Fruit fly (Drosophila melanogaster): ENCODE data around the gene CG7768.

The CG7768 gene

DNA sequence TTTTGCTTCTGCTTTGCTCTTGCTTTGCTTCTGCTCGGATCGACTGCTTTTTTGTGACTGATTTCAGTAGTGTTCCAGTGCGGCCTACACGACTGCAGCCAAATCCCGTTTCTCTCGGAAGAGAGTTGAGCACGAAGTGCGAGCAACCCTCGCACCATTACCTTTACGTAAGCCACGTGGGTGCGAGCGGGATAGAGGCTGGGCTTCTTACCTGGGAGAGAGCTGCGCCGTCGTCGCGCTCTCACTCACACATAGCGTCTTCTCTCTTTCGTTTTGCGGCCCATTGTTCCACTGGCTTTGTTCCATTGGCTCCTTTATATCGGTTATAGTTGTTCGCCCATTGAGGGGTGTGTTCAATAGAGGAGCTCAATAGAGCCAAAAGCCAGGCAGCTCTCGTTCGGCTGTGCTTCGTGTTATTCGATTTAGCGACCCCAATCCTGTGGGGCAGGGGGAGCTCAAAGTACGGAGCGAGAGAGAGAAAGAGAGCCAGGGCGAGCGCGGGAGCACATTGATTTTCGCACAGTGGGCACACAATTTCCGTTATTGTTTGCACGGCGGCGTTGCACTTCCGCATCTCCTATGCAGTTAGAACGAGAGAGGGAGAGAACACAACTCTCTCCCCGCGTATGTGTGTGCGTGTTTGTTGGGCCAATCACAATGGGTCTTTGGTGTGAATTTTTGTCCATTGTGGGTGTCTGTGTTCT lies 40.4 kb upstream of the CG7768 start:
- peak; percentile 70 for TF ChIP-seq pad (GFP tag; optimal IDR thresholded peaks at IDR 0.05)
- no peak for TF ChIP-seq kay (GFP tag; ENCODE audit: borderline replicate concordance)
- TF ChIP-seq CG14711 (tag; optimal IDR thresholded peaks at IDR 0.05): no peak
- TF ChIP-seq Hr96 (GFP tag; optimal IDR thresholded peaks at IDR 0.05): peak; percentile 23
- TF ChIP-seq CG7045 (GFP tag; optimal IDR thresholded peaks at IDR 0.05): peak; percentile 8
- no peak for TF ChIP-seq tj (GFP tag; optimal IDR thresholded peaks at IDR 0.05)

DNA sequence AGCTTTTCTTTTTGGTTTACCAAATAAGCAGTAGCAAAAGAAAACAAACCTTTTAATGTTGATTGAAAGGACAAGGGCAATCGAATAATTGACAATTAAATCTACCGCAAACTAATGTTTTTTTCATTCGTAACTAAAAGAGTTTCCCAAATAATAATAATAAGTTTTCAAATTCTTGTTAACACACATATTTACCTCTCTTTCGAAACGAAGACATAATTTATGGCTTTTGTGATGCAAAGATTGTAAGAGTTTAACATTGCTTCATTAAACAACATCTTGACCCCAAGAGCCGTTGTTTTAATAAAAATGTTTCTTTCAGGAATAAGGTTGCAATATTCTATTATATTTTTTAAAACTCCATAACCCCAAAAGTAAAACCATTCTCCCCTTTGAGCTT lies 39.5 kb upstream of the CG7768 start, which contains the start of gene D:
Gene D, minus strand, starts transcription at position 101 of the 400 bp plus-strand sequence.
- no peak for TF ChIP-seq CG14711 (tag; optimal IDR thresholded peaks at IDR 0.05)
- no peak for TF ChIP-seq CG33017 (tag; optimal IDR thresholded peaks at IDR 0.05)
- TF ChIP-seq cic (GFP tag; optimal IDR thresholded peaks at IDR 0.05): no peak
- no peak for TF ChIP-seq bab1 (GFP tag; optimal IDR thresholded peaks at IDR 0.05)
- TF ChIP-seq cnc (optimal IDR thresholded peaks at IDR 0.05): no peak
- no peak for TF ChIP-seq toe (GFP tag; optimal IDR thresholded peaks at IDR 0.05)
- no peak for TF ChIP-seq CG7101 (tag; optimal IDR thresholded peaks at IDR 0.05)
- TF ChIP-seq kay (GFP tag; ENCODE audit: borderline replicate concordance): no peak
- TF ChIP-seq CG1620 (GFP tag; optimal IDR thresholded peaks at IDR 0.05): no peak
- TF ChIP-seq Clk (GFP tag; optimal IDR thresholded peaks at IDR 0.05): no peak
- no peak for TF ChIP-seq CG5204 (GFP tag; optimal IDR thresholded peaks at IDR 0.05)
- no peak for TF ChIP-seq pad (GFP tag; optimal IDR thresholded peaks at IDR 0.05)
- TF ChIP-seq CG12768 (GFP tag; optimal IDR thresholded peaks at IDR 0.05): no peak
- no peak for TF ChIP-seq tj (GFP tag; optimal IDR thresholded peaks at IDR 0.05)
- TF ChIP-seq Mnt (GFP tag; optimal IDR thresholded peaks at IDR 0.05): no peak
- no peak for TF ChIP-seq Crg-1 (GFP tag; optimal IDR thresholded peaks at IDR 0.05)
- no peak for TF ChIP-seq CG11617 (GFP tag; optimal IDR thresholded peaks at IDR 0.05)
- no peak for TF ChIP-seq CG7045 (GFP tag; optimal IDR thresholded peaks at IDR 0.05)
- TF ChIP-seq ovo (GFP tag; optimal IDR thresholded peaks at IDR 0.05): no peak

DNA sequence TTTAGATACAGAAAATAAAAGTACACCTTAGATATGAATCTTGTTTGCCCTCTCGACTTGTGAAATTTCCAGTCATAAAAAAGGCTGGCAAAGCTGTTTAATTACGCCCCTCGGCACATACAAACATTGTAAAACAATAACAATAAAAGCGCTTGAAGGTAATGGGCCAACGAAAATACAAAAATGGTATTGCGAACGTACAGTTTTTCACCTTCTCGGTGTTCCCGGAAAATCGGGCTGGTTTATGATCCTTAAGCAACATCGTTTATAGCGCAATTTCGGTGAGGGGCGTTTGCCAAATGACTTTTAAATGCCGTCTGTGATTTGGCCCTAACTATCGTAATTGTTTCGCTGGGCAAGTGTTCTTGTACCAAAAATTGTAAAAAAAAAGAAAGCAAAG lies 33.0 kb upstream of the CG7768 start:
- TF ChIP-seq CG12768 (GFP tag; optimal IDR thresholded peaks at IDR 0.05) (no peak), Crg-1 (GFP tag; optimal IDR thresholded peaks at IDR 0.05) (no peak), CG7045 (GFP tag; optimal IDR thresholded peaks at IDR 0.05) (no peak), kay (GFP tag; ENCODE audit: borderline replicate concordance) (no peak), Mnt (GFP tag; optimal IDR thresholded peaks at IDR 0.05) (no peak), Hr96 (GFP tag; optimal IDR thresholded peaks at IDR 0.05) (no peak), CG33017 (tag; optimal IDR thresholded peaks at IDR 0.05) (no peak), CG1620 (GFP tag; optimal IDR thresholded peaks at IDR 0.05) (no peak), bab1 (GFP tag; optimal IDR thresholded peaks at IDR 0.05) (no peak), pad (GFP tag; optimal IDR thresholded peaks at IDR 0.05) (no peak), cnc (optimal IDR thresholded peaks at IDR 0.05) (no peak), CG5204 (GFP tag; optimal IDR thresholded peaks at IDR 0.05) (no peak), CG11617 (GFP tag; optimal IDR thresholded peaks at IDR 0.05) (no peak), toe (GFP tag; optimal IDR thresholded peaks at IDR 0.05) (no peak), ovo (GFP tag; optimal IDR thresholded peaks at IDR 0.05) (no peak), cic (GFP tag; optimal IDR thresholded peaks at IDR 0.05) (no peak), CG7101 (tag; optimal IDR thresholded peaks at IDR 0.05) (no peak), Clk (GFP tag; optimal IDR thresholded peaks at IDR 0.05) (no peak), tj (GFP tag; optimal IDR thresholded peaks at IDR 0.05) (no peak), CG14711 (tag; optimal IDR thresholded peaks at IDR 0.05) (no peak)

DNA sequence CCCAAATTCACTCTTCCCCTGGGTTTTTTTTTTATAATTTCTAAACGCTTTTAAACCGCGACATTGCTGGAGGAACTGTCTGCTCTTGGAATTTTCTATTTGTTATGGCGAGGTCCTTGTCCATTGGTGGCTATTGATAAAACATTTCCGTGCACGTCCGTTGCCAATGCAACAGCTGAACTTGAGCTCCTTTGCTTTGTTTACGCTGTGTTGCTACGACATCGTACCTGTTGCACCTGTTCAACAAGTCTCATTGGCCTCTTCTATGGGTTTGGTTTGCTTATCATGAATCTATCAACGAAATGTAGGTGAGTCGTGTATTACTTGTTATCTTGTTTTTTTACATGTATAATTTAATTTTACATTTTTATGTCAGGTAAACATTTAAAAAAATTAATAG lies 28.6 kb upstream of the CG7768 start, which contains the start of gene nan:
Gene nan, minus strand, starts transcription at position 218 of the 400 bp plus-strand sequence.
- no peak for TF ChIP-seq cic (GFP tag; optimal IDR thresholded peaks at IDR 0.05)
- TF ChIP-seq toe (GFP tag; optimal IDR thresholded peaks at IDR 0.05): no peak
- TF ChIP-seq CG14711 (tag; optimal IDR thresholded peaks at IDR 0.05): no peak
- no peak for TF ChIP-seq tj (GFP tag; optimal IDR thresholded peaks at IDR 0.05)
- no peak for TF ChIP-seq CG1620 (GFP tag; optimal IDR thresholded peaks at IDR 0.05)

DNA sequence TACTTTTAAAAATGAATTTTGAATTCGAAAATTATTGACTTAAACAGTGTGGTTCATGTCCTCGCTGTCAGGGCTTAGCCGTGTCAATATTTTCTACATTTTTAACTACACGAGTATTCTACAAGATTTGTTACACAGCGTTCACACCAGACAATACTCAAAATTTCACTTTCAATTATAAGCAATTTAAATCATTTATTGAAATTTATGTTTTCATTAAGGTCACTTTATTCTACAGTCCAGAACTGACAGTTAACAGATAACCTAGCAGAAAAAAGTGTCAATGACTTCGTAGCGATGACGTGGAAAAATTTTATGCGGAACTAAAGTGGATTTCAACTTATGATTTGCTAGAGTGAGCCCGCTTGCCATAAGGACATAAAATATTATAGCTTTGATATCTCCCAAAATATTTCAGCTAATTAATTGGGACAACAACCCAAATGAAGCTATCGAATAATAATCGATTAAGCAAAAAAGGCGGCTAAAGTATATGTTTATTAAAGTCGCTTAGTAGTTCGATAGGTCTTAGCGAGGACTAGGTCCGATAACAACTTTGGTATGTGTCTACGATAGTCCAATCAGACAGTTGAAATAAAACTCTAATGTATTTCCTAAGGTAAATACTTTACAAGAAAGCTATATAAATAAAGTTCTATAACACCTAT lies 27.9 kb upstream of the CG7768 start:
- TF ChIP-seq ovo (GFP tag; optimal IDR thresholded peaks at IDR 0.05): no peak
- peak; percentile 3 for TF ChIP-seq CG5204 (GFP tag; optimal IDR thresholded peaks at IDR 0.05)
- TF ChIP-seq cic (GFP tag; optimal IDR thresholded peaks at IDR 0.05): no peak
- TF ChIP-seq toe (GFP tag; optimal IDR thresholded peaks at IDR 0.05): no peak

DNA sequence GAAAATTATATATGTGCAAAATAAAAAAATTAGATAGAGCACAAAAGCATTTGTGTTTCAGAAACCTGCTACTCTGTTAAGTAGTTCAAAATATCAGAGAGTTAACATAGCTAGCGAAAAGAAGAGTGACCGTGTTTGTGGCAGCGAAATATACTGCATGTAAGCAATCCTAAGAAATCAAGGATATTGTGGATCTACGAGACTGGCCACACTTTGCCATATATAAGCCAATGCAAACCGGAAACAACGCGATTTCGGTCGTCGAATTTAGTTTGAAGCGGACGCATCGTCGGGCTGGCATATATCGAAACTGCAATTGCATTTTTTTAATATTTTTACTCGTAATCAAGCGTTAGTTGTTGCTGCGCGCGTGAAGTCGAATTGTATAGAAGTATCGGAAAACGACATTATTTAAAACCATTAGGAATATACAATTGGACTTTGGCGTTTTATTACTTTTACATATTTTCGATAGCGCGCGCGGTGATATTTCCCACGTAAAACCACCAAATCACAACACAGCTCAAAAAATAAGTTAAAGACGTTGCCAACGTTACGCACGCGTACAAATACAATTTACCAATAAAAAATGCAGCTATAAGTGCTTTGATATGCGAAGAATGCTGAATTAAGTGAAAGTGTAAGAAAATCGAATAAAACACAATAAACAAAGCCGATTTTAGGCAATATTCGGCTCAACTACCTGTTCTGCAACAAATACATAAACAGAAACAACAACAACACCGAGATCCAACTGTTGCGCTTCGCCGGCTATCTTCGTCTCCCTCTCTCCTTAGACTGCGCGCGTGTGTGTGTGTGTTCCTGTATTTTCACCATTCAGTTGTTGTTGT lies 27.2 kb upstream of the CG7768 start, which contains the start of gene nuf:
Gene nuf, plus strand, starts transcription at position 246 of the 851 bp plus-strand sequence.
- TF ChIP-seq Hr96 (GFP tag; optimal IDR thresholded peaks at IDR 0.05) (peak; percentile 11), Mnt (GFP tag; optimal IDR thresholded peaks at IDR 0.05) (peak; percentile 19), bab1 (GFP tag; optimal IDR thresholded peaks at IDR 0.05) (peak; percentile 76), Crg-1 (GFP tag; optimal IDR thresholded peaks at IDR 0.05) (no peak), CG5204 (GFP tag; optimal IDR thresholded peaks at IDR 0.05) (no peak), cnc (optimal IDR thresholded peaks at IDR 0.05) (no peak), pad (GFP tag; optimal IDR thresholded peaks at IDR 0.05) (no peak), tj (GFP tag; optimal IDR thresholded peaks at IDR 0.05) (peak; percentile 50), CG11617 (GFP tag; optimal IDR thresholded peaks at IDR 0.05) (peak; percentile 56), toe (GFP tag; optimal IDR thresholded peaks at IDR 0.05) (peak; percentile 32), CG12768 (GFP tag; optimal IDR thresholded peaks at IDR 0.05) (no peak), ovo (GFP tag; optimal IDR thresholded peaks at IDR 0.05) (peak; percentile 62), kay (GFP tag; ENCODE audit: borderline replicate concordance) (no peak), CG7101 (tag; optimal IDR thresholded peaks at IDR 0.05) (peak; percentile 33), CG33017 (tag; optimal IDR thresholded peaks at IDR 0.05) (peak; percentile 25), CG7045 (GFP tag; optimal IDR thresholded peaks at IDR 0.05) (no peak), Clk (GFP tag; optimal IDR thresholded peaks at IDR 0.05) (no peak), cic (GFP tag; optimal IDR thresholded peaks at IDR 0.05) (no peak)

All from whole organism, adult.